Worm (Caenorhabditis elegans) whole organism, L2 larva: Measurements from ENCODE around the gene ida-1.

Experiments used
- ceh-82 ChIP-seq: fragments of 150-350 bp; optimal IDR thresholded peaks from 2 replicates; lab custom pipeline; 2014; ENCODE audit warnings: missing biosample characterization, missing genetic modification characterization
- elt-3 ChIP-seq: sonication (generic microtip); optimal IDR thresholded peaks from 2 replicates; lab custom pipeline; 2017; ENCODE audit warnings: missing biosample characterization, missing genetic modification characterization
- lin-13 ChIP-seq: fragments of 150-350 bp; optimal IDR thresholded peaks from 2 replicates; lab custom pipeline; 2014; ENCODE audit warnings: missing biosample characterization, missing genetic modification reagents, missing genetic modification characterization
- lsy-2 ChIP-seq, 2 experiments: fragments of 150-350 bp in 1 of 2; sonication (generic microtip) in 1 of 2; optimal IDR thresholded peaks; 2 replicates each; lab custom pipeline; 2014 to 2017; ENCODE audit warnings: missing biosample characterization in 2 of 2, missing genetic modification characterization in 2 of 2
- mab-5 ChIP-seq: fragments of 150-350 bp; optimal IDR thresholded peaks from 2 replicates; lab custom pipeline; 2014; ENCODE audit warnings: missing biosample characterization, missing genetic modification characterization
- nhr-237 ChIP-seq: fragments of 150-350 bp; optimal IDR thresholded peaks from 2 replicates; lab custom pipeline; 2014; ENCODE audit warnings: missing biosample characterization, missing genetic modification characterization
- nhr-25 ChIP-seq: fragments of 150-350 bp; sonication (generic microtip); optimal IDR thresholded peaks from 3 replicates; lab custom pipeline; 2014; ENCODE audit warnings: missing biosample characterization, missing genetic modification characterization
- nhr-77 ChIP-seq: fragments of 150-350 bp; optimal IDR thresholded peaks from 2 replicates; lab custom pipeline; 2014; ENCODE audit warnings: missing biosample characterization, missing genetic modification characterization
- snpc-4 ChIP-seq: fragments of 150-350 bp; optimal IDR thresholded peaks from 2 replicates; lab custom pipeline; 2014; ENCODE audit warnings: missing biosample characterization, missing genetic modification characterization
- unc-39 ChIP-seq: fragments of 150-350 bp; optimal IDR thresholded peaks from 2 replicates; lab custom pipeline; 2014; ENCODE audit warnings: missing biosample characterization, missing genetic modification characterization

- no peak for TF ChIP-seq nhr-77 (tag; lab: Kevin White, UChicago)
- no peak for TF ChIP-seq elt-3 (tag; lab: Kevin White, UChicago)
- TF ChIP-seq nhr-25 (tag; lab: Kevin White, UChicago): no peak
- TF ChIP-seq mab-5 (tag; lab: Kevin White, UChicago): no peak
- no peak for TF ChIP-seq ceh-82 (tag; lab: Kevin White, UChicago)
- TF ChIP-seq unc-39 (tag; lab: Kevin White, UChicago): no peak
- no peak for TF ChIP-seq lin-13 (GFP tag; lab: Kevin White, UChicago)
- no peak for TF ChIP-seq nhr-237
- TF ChIP-seq lsy-2 (tag; optimal IDR thresholded peaks at IDR 0.05; lab: Kevin White, UChicago): no peak
- TF ChIP-seq snpc-4 (tag; lab: Kevin White, UChicago): no peak
These were observed 10.8 kb upstream of the ida-1 start, which contains the start of gene B0244.5 for ce11 chrIII:5744579-5744978.
